Fruit fly (Drosophila melanogaster) whole organism, embryonic: Measurements from ENCODE around the gene Trf5.
A peak's percentile ranks its signal among the peaks of the same experiment; 100 is the strongest.

Experiments used
- Atf3 ChIP-seq: fragments of 200-800 bp; sonication (Bioruptor generic); optimal IDR thresholded peaks from 3 replicates; lab custom pipeline; 2016; ENCODE audit warnings: missing biosample characterization, missing genetic modification characterization
- B-H1 ChIP-seq: fragments of 200-800 bp; sonication (Bioruptor generic); IDR thresholded peaks from 3 replicates; pipeline ENCODE4 v1.3.6; 2022; ENCODE audit warnings: missing biosample characterization, missing genetic modification characterization
- Blimp-1 ChIP-seq: fragments of 200-800 bp; sonication (Bioruptor generic); optimal IDR thresholded peaks from 3 replicates; lab custom pipeline; 2018; ENCODE audit warnings: missing biosample characterization, missing genetic modification characterization, mild to moderate bottlenecking, moderate library complexity, missing genetic modification reagents
- CG10462 ChIP-seq: fragments of 200-800 bp; sonication (Bioruptor generic); optimal IDR thresholded peaks from 2 replicates; lab custom pipeline; 2016; ENCODE audit warnings: missing biosample characterization, missing genetic modification characterization
- CG10979 ChIP-seq: fragments of 200-800 bp; sonication (Bioruptor generic); optimal IDR thresholded peaks from 2 replicates; lab custom pipeline; 2018; ENCODE audit warnings: missing biosample characterization, mild to moderate bottlenecking, missing genetic modification characterization, moderate library complexity
- CG11504 ChIP-seq: fragments of 200-800 bp; sonication (Bioruptor generic); optimal IDR thresholded peaks from 3 replicates; lab custom pipeline; 2019; ENCODE audit warnings: missing biosample characterization, mild to moderate bottlenecking, missing genetic modification characterization, moderate library complexity
- CG11696 ChIP-seq: fragments of 200-800 bp; sonication (Bioruptor generic); IDR thresholded peaks from 2 replicates; pipeline ENCODE4 v1.3.6; 2022; ENCODE audit warnings: missing biosample characterization, missing genetic modification characterization
- CG12155 ChIP-seq: fragments of 200-800 bp; sonication (Bioruptor generic); optimal IDR thresholded peaks from 3 replicates; lab custom pipeline; 2016; ENCODE audit warnings: missing biosample characterization, missing genetic modification characterization
- CG12391 ChIP-seq: fragments of 200-800 bp; sonication (Bioruptor generic); optimal IDR thresholded peaks from 3 replicates; lab custom pipeline; 2018; ENCODE audit warnings: missing biosample characterization, mild to moderate bottlenecking, missing genetic modification characterization, moderate library complexity
- CG12942 ChIP-seq: fragments of 200-800 bp; sonication (Bioruptor generic); optimal IDR thresholded peaks from 3 replicates; lab custom pipeline; 2016; ENCODE audit warnings: missing biosample characterization, missing genetic modification characterization
- CG14667 ChIP-seq: fragments of 200-800 bp; sonication (Bioruptor generic); IDR thresholded peaks from 2 replicates; pipeline ENCODE4 v1.3.6; 2022; ENCODE audit warnings: missing biosample characterization, missing genetic modification characterization
- CG15479 ChIP-seq: fragments of 200-800 bp; sonication (Bioruptor generic); optimal IDR thresholded peaks from 3 replicates; lab custom pipeline; 2019; ENCODE audit warnings: missing biosample characterization, mild to moderate bottlenecking, missing genetic modification characterization, moderate library complexity
- CG16813 ChIP-seq: fragments of 200-800 bp; sonication (Bioruptor generic); IDR thresholded peaks from 3 replicates; pipeline ENCODE4 v1.3.6; 2022; ENCODE audit warnings: missing biosample characterization, missing genetic modification characterization; ENCODE audit not compliant: partially characterized antibody
- CG17802 ChIP-seq: fragments of 200-800 bp; sonication (Bioruptor generic); optimal IDR thresholded peaks from 2 replicates; lab custom pipeline; 2018; ENCODE audit warnings: missing biosample characterization, mild to moderate bottlenecking, missing genetic modification characterization, moderate library complexity
- CG17912 ChIP-seq: fragments of 200-800 bp; sonication (Bioruptor generic); optimal IDR thresholded peaks from 2 replicates; lab custom pipeline; 2018; ENCODE audit warnings: missing biosample characterization, mild to moderate bottlenecking, missing genetic modification characterization
- CG18011 ChIP-seq: fragments of 200-800 bp; sonication (Bioruptor generic); optimal IDR thresholded peaks from 2 replicates; lab custom pipeline; 2017; ENCODE audit warnings: missing biosample characterization, missing genetic modification characterization, mild to moderate bottlenecking, moderate library complexity, missing genotype
- CG2120 ChIP-seq: fragments of 200-800 bp; sonication (Bioruptor generic); optimal IDR thresholded peaks from 3 replicates; lab custom pipeline; 2016; ENCODE audit warnings: missing biosample characterization, missing genetic modification characterization
- CG2202 ChIP-seq: fragments of 200-800 bp; sonication (Bioruptor generic); optimal IDR thresholded peaks from 2 replicates; lab custom pipeline; 2018; ENCODE audit warnings: missing biosample characterization, mild to moderate bottlenecking, missing genetic modification characterization
- CG2678 ChIP-seq: fragments of 200-800 bp; sonication (Bioruptor generic); optimal IDR thresholded peaks from 3 replicates; lab custom pipeline; 2019; ENCODE audit warnings: missing biosample characterization, mild to moderate bottlenecking, missing genetic modification characterization, moderate library complexity
- CG33213 ChIP-seq: fragments of 200-800 bp; sonication (Bioruptor generic); optimal IDR thresholded peaks from 3 replicates; lab custom pipeline; 2016; ENCODE audit warnings: missing biosample characterization, missing genetic modification characterization
- CG34224 ChIP-seq: fragments of 200-800 bp; sonication (Bioruptor generic); IDR thresholded peaks from 3 replicates; pipeline ENCODE4 v1.3.6; 2022; ENCODE audit warnings: missing biosample characterization, missing genetic modification characterization; ENCODE audit not compliant: partially characterized antibody
- CG34376 ChIP-seq: fragments of 200-800 bp; sonication (Bioruptor generic); optimal IDR thresholded peaks from 2 replicates; lab custom pipeline; 2018; ENCODE audit warnings: missing biosample characterization, mild to moderate bottlenecking, missing genetic modification characterization
- CG3726 ChIP-seq: fragments of 200-800 bp; sonication (Bioruptor generic); IDR thresholded peaks from 3 replicates; pipeline ENCODE4, ENCODE4 v1.3.6; 2022; ENCODE audit warnings: missing biosample characterization, missing genetic modification characterization
- CG4730 ChIP-seq: fragments of 200-800 bp; sonication (Bioruptor generic); IDR thresholded peaks from 2 replicates; pipeline ENCODE4 v1.3.6; 2022; ENCODE audit warnings: missing biosample characterization, missing genetic modification characterization
- CTCF ChIP-seq: fragments of 200-800 bp; sonication (Bioruptor generic); optimal IDR thresholded peaks from 2 replicates; lab custom pipeline; 2017; ENCODE audit warnings: missing biosample characterization, mild to moderate bottlenecking, missing genetic modification characterization, moderate library complexity
- Dip3 ChIP-seq: fragments of 200-800 bp; sonication (Bioruptor generic); optimal IDR thresholded peaks from 3 replicates; lab custom pipeline; 2016; ENCODE audit warnings: missing biosample characterization, missing genetic modification characterization
- E2f1 ChIP-seq: fragments of 200-800 bp; sonication (Bioruptor generic); IDR thresholded peaks from 2 replicates; pipeline ENCODE4 v1.3.6; 2022; ENCODE audit warnings: missing biosample characterization, missing genetic modification characterization
- Fer2 ChIP-seq: fragments of 200-800 bp; sonication (Bioruptor generic); optimal IDR thresholded peaks from 2 replicates; lab custom pipeline; 2018; ENCODE audit warnings: missing biosample characterization, mild to moderate bottlenecking, missing genetic modification characterization, moderate library complexity
- Lim3 ChIP-seq: fragments of 200-800 bp; sonication (Bioruptor generic); IDR thresholded peaks from 2 replicates; pipeline ENCODE4 v1.3.6; 2022; ENCODE audit warnings: missing biosample characterization, missing genetic modification characterization
- Max ChIP-seq: fragments of 200-800 bp; sonication (Bioruptor generic); optimal IDR thresholded peaks from 2 replicates; lab custom pipeline; 2016; ENCODE audit warnings: missing biosample characterization, mild to moderate bottlenecking, missing genetic modification characterization
- NFAT ChIP-seq: fragments of 200-800 bp; sonication (Bioruptor generic); IDR thresholded peaks from 2 replicates; pipeline ENCODE4 v1.3.6; 2022; ENCODE audit warnings: missing biosample characterization, missing genetic modification characterization
- PHDP ChIP-seq: fragments of 200-800 bp; sonication (Bioruptor generic); optimal IDR thresholded peaks from 3 replicates; lab custom pipeline; 2018; ENCODE audit warnings: missing biosample characterization, mild to moderate bottlenecking, missing genetic modification characterization, moderate library complexity
- Pdp1 ChIP-seq, 2 experiments: fragments of 200-800 bp; sonication (Bioruptor generic); optimal IDR thresholded peaks; 3 replicates each; lab custom pipeline; 2016; ENCODE audit warnings: missing biosample characterization in 2 of 2, missing genetic modification characterization in 2 of 2, mild to moderate bottlenecking in 1 of 2, moderate library complexity in 1 of 2
- Ravus ChIP-seq: fragments of 200-800 bp; sonication (Bioruptor generic); IDR thresholded peaks from 2 replicates; pipeline ENCODE4 v1.3.6; 2022; ENCODE audit warnings: missing biosample characterization, missing genetic modification characterization
- ap ChIP-seq: fragments of 200-800 bp; sonication (Bioruptor generic); IDR thresholded peaks from 2 replicates; pipeline ENCODE4 v1.3.6; 2022; ENCODE audit warnings: missing biosample characterization, missing genetic modification characterization
- bcd ChIP-seq: fragments of 200-800 bp; sonication (Bioruptor generic); optimal IDR thresholded peaks from 2 replicates; lab custom pipeline; 2017; ENCODE audit warnings: missing biosample characterization, mild to moderate bottlenecking, missing genetic modification characterization
- chinmo ChIP-seq: fragments of 200-800 bp; sonication (Bioruptor generic); IDR thresholded peaks from 4 replicates; pipeline ENCODE4 v1.3.6; 2022; ENCODE audit warnings: missing biosample characterization, missing genetic modification characterization; ENCODE audit not compliant: partially characterized antibody
- fu2 ChIP-seq: fragments of 200-800 bp; sonication (Bioruptor generic); optimal IDR thresholded peaks from 2 replicates; lab custom pipeline; 2016; ENCODE audit warnings: missing biosample characterization, missing genetic modification characterization
- gsb-n ChIP-seq: fragments of 200-800 bp; sonication (Bioruptor generic); optimal IDR thresholded peaks from 3 replicates; lab custom pipeline; 2018; ENCODE audit warnings: missing biosample characterization, mild to moderate bottlenecking, missing genetic modification characterization
- her ChIP-seq: fragments of 200-800 bp; sonication (Bioruptor generic); optimal IDR thresholded peaks from 2 replicates; lab custom pipeline; 2016; ENCODE audit warnings: missing biosample characterization, missing genetic modification characterization
- hkb ChIP-seq, 2 experiments: fragments of 200-800 bp in 1 of 2; fragments of >200 bp in 1 of 2; sonication (Bioruptor generic) in 1 of 2; IDR thresholded peaks in 1 of 2; optimal IDR thresholded peaks in 1 of 2; 2 replicates each; pipeline versions ENCODE4 v1.3.6 to Lab custom; 2017 to 2022; ENCODE audit warnings: missing biosample characterization in 1 of 2, missing genetic modification characterization in 1 of 2
- lab ChIP-seq: fragments of 200-800 bp; sonication (Bioruptor generic); optimal IDR thresholded peaks from 3 replicates; lab custom pipeline; 2017; ENCODE audit warnings: missing biosample characterization, missing genetic modification characterization, mild to moderate bottlenecking, moderate library complexity, missing genetic modification reagents
- lbe ChIP-seq: fragments of 200-800 bp; sonication (Bioruptor generic); optimal IDR thresholded peaks from 2 replicates; lab custom pipeline; 2016; ENCODE audit warnings: missing biosample characterization, mild to moderate bottlenecking, missing genetic modification characterization
- lilli ChIP-seq: fragments of 200-800 bp; sonication (Bioruptor generic); optimal IDR thresholded peaks from 3 replicates; lab custom pipeline; 2016; ENCODE audit warnings: missing biosample characterization, missing genetic modification characterization
- nerfin-2 ChIP-seq: fragments of 200-800 bp; sonication (Bioruptor generic); IDR thresholded peaks from 2 replicates; pipeline ENCODE4 v1.3.6; 2022; ENCODE audit warnings: missing biosample characterization, missing genetic modification characterization; ENCODE audit not compliant: partially characterized antibody
- repo ChIP-seq: fragments of 200-800 bp; sonication (Bioruptor generic); optimal IDR thresholded peaks from 2 replicates; lab custom pipeline; 2016; ENCODE audit warnings: missing biosample characterization, missing genetic modification characterization
- so ChIP-seq: fragments of 200-800 bp; sonication (Bioruptor generic); IDR thresholded peaks from 3 replicates; pipeline ENCODE4 v1.3.6; 2022; ENCODE audit warnings: missing biosample characterization, missing genetic modification characterization
- ssp ChIP-seq: fragments of 200-800 bp; sonication (Bioruptor generic); IDR thresholded peaks from 2 replicates; pipeline ENCODE4 v1.3.6; 2022; ENCODE audit warnings: missing biosample characterization, missing genetic modification characterization
- trh ChIP-seq: fragments of 200-800 bp; sonication (Bioruptor generic); optimal IDR thresholded peaks from 2 replicates; lab custom pipeline; 2016; ENCODE audit warnings: missing biosample characterization, missing genetic modification characterization
- ttk ChIP-seq: fragments of 200-800 bp; sonication (Bioruptor generic); IDR thresholded peaks from 2 replicates; pipeline ENCODE4 v2.1.2; 2022; ENCODE audit warnings: missing biosample characterization, missing genetic modification characterization
- zen ChIP-seq: fragments of 200-800 bp; sonication (Bioruptor generic); optimal IDR thresholded peaks from 3 replicates; lab custom pipeline; 2018; ENCODE audit warnings: missing biosample characterization, mild to moderate bottlenecking, missing genetic modification characterization, moderate library complexity

Gene Trf5

dm6 chr2L:2723100-2723499, 26.9 kb upstream of the Trf5 start (continued):
- TF ChIP-seq CG4730 (GFP tag; lab: Robert Waterston, UW) = no peak
- no peak for TF ChIP-seq repo (GFP tag; lab: Kevin White, UChicago)
- TF ChIP-seq her = no peak
- 0 out of 2 replicates have a peak, but pooled peaks have one; percentile 13 for TF ChIP-seq CG14667 (GFP tag; lab: Robert Waterston, UW)
- TF ChIP-seq CG34376 = no peak
- no peak for TF ChIP-seq CG2202 (tag; lab: Kevin White, UChicago)
- no peak for TF ChIP-seq CG18011 (GFP tag; lab: Kevin White, UChicago)
- TF ChIP-seq Ravus (GFP tag; lab: Robert Waterston, UW) = no peak
- no peak for TF ChIP-seq CG11696 (GFP tag; lab: Robert Waterston, UW)
- no peak for TF ChIP-seq CG17912 (GFP tag; lab: Kevin White, UChicago)
- TF ChIP-seq lbe (GFP tag; lab: Kevin White, UChicago) = no peak
- peak; percentile 12 for TF ChIP-seq bcd (GFP tag; lab: Kevin White, UChicago)
- TF ChIP-seq CG10979 (tag; lab: Kevin White, UChicago) = no peak
- TF ChIP-seq zen (tag; lab: Kevin White, UChicago) = no peak
- TF ChIP-seq Lim3 (GFP tag; lab: Robert Waterston, UW) = no peak
- no peak for TF ChIP-seq CG17802
- TF ChIP-seq Dip3 (GFP tag; lab: Kevin White, UChicago) = peak; percentile 1
- no peak for TF ChIP-seq NFAT (GFP tag; lab: Robert Waterston, UW)
- TF ChIP-seq Max (GFP tag; lab: Kevin White, UChicago) = no peak
- no peak for TF ChIP-seq CG33213
- no peak for TF ChIP-seq CTCF
- TF ChIP-seq lilli (GFP tag; lab: Kevin White, UChicago) = peak; percentile 32
- no peak for TF ChIP-seq CG12942 (GFP tag; lab: Kevin White, UChicago)
- no peak for TF ChIP-seq so (GFP tag; lab: Robert Waterston, UW)
- no peak for TF ChIP-seq nerfin-2
- TF ChIP-seq E2f1 (GFP tag; lab: Robert Waterston, UW) = no peak
- no peak for TF ChIP-seq ap (GFP tag; lab: Robert Waterston, UW)
- TF ChIP-seq Pdp1 (GFP tag; optimal IDR thresholded peaks at IDR 0.05; lab: Kevin White, UChicago) = no peak
- TF ChIP-seq CG2120 = peak; percentile 71
- TF ChIP-seq CG34224 (GFP tag; lab: Robert Waterston, UW) = no peak
- TF ChIP-seq lab (GFP tag; lab: Kevin White, UChicago) = peak; percentile 60
- TF ChIP-seq ttk (GFP tag; lab: Robert Waterston, UW) = peak; percentile 33; the same call in 1 of the 2 replicates
- no peak for TF ChIP-seq hkb (optimal IDR thresholded peaks at IDR 0.05; lab: Kevin White, UChicago)
- TF ChIP-seq hkb (GFP tag; IDR thresholded peaks at IDR 0.05; lab: Robert Waterston, UW) = 0 out of 2 replicates have a peak, but pooled peaks have one; percentile 20
- TF ChIP-seq CG3726 = no peak
- TF ChIP-seq ssp = no peak
- no peak for TF ChIP-seq B-H1 (GFP tag; lab: Robert Waterston, UW)
- TF ChIP-seq Atf3 (GFP tag; lab: Kevin White, UChicago) = no peak
- peak; percentile 17 for TF ChIP-seq PHDP (tag; lab: Kevin White, UChicago)
- no peak for TF ChIP-seq fu2 (GFP tag; lab: Kevin White, UChicago)
- TF ChIP-seq Fer2 (tag; lab: Kevin White, UChicago) = no peak
- no peak for TF ChIP-seq CG15479 (GFP tag; lab: Kevin White, UChicago)
- TF ChIP-seq CG10462 = no peak
- TF ChIP-seq chinmo (GFP tag; lab: Robert Waterston, UW) = no peak
- peak; percentile 52 for TF ChIP-seq CG2678 (tag; lab: Kevin White, UChicago)
- peak; percentile 48 for TF ChIP-seq CG11504
- TF ChIP-seq Blimp-1 (GFP tag; lab: Kevin White, UChicago) = no peak
- no peak for TF ChIP-seq CG12391 (tag; lab: Kevin White, UChicago)
- no peak for TF ChIP-seq gsb-n (tag; lab: Kevin White, UChicago)
- TF ChIP-seq CG12155 (GFP tag; lab: Kevin White, UChicago) = no peak
- TF ChIP-seq CG16813 (GFP tag; lab: Robert Waterston, UW) = no peak
- no peak for TF ChIP-seq trh (GFP tag; lab: Kevin White, UChicago)
